Fruit fly (Drosophila melanogaster): ENCODE results near the gene Dpck.

The Dpck gene

DNA sequence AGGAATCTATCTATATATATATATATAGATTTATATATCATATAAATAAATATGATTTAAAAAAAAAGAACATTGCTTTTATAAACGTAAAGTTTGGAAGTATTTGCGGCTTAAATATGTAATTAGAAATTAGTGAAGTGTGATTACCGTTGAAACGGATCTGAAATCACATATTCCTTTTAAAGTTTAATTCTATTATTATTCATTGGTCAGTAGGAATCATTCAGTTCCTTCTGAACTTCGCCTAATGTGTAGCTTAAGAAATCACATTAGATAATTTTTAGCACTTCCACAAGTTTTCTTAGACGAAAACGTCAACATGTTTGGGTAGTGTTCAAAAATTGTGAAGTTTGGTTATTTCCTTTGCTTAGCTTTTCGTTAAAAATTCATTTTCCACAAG lies 21.5 kb upstream of the Dpck start, which contains the start of gene djl (continued):
- TF ChIP-seq Neu2 (GFP tag; optimal IDR thresholded peaks at IDR 0.05; ENCODE audit: borderline replicate concordance) (no peak), chif (GFP tag; optimal IDR thresholded peaks at IDR 0.05) (no peak), sens (GFP tag) (no peak)

DNA sequence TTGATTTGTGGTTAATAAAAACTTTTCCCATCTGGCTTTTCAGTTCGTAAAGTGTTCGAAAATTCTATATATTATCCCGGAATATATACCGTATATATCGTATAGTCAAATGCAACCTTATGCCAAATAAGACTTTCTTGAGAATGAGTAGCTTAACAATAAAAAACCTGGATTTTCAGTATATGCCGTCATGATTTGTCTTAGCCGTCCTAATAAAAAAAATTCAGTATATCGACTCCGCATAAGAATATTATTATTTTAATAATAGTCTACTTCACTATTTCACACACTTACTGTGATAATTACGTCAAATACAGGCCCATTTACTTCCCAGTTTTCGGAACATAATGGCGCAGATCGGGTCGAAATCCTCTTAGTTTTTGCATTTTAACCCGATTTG lies 20.1 kb upstream of the Dpck start, which contains the start of gene Mst84B:
Gene Mst84B, plus strand, starts transcription at position 301 of the 400 bp plus-strand sequence.
- no peak for TF ChIP-seq sqz (GFP tag; optimal IDR thresholded peaks at IDR 0.05)
- TF ChIP-seq Dbx (GFP tag; IDR thresholded peaks at IDR 0.05) = no peak
- no peak for TF ChIP-seq CG30020 (tag; optimal IDR thresholded peaks at IDR 0.05)
- no peak for TF ChIP-seq CG17361 (GFP tag; IDR thresholded peaks at IDR 0.05)
- TF ChIP-seq odd (GFP tag; optimal IDR thresholded peaks at IDR 0.05) = no peak
- no peak for TF ChIP-seq bigmax (GFP tag; optimal IDR thresholded peaks at IDR 0.05)
- TF ChIP-seq run (tag; optimal IDR thresholded peaks at IDR 0.05) = no peak
- no peak for TF ChIP-seq CG11723 (GFP tag; optimal IDR thresholded peaks at IDR 0.05)

DNA sequence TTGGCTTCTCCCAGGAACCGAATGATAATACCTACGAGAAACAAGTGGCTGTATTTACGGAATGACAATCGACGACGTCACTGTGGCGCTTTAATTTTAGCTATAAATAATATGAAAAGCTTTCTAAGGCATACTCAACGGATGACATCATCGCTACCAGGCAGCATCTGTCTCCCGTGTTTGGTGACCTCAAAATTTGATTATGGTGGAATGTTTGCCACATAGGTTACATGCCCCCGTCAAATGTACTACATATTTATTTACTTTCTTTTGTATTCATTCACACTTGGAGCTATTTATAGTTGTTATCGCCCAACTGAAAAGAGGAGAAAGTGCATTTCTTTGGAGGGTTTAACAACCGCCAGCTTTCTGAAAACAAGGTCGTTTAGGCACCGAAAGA lies 15.7 kb upstream of the Dpck start:
- TF ChIP-seq BtbVII (GFP tag; optimal IDR thresholded peaks at IDR 0.05) (peak; percentile 4), scrt (GFP tag; optimal IDR thresholded peaks at IDR 0.05) (no peak), ken (GFP tag; IDR thresholded peaks at IDR 0.05) (0 out of 3 replicates have a peak, but pooled peaks have one; percentile 32), Blimp-1 (GFP tag; optimal IDR thresholded peaks at IDR 0.05) (peak; percentile 27), fd102C (GFP tag; optimal IDR thresholded peaks at IDR 0.05) (no peak), Hr78 (GFP tag; optimal IDR thresholded peaks at IDR 0.05) (peak in 1 of 2 experiments; percentile 72), tgo (GFP tag; IDR thresholded peaks at IDR 0.05) (no peak), CG8281 (tag; optimal IDR thresholded peaks at IDR 0.05) (peak; percentile 4), kah (GFP tag; optimal IDR thresholded peaks at IDR 0.05) (peak; percentile 15), Hmr (GFP tag; optimal IDR thresholded peaks at IDR 0.05) (no peak), CG12769 (tag; optimal IDR thresholded peaks at IDR 0.05) (peak; percentile 35), shn (GFP tag; optimal IDR thresholded peaks at IDR 0.05) (no peak), vfl (GFP tag; optimal IDR thresholded peaks at IDR 0.05) (no peak), slp2 (GFP tag; optimal IDR thresholded peaks at IDR 0.05) (no peak), mld (GFP tag; IDR thresholded peaks at IDR 0.05; ENCODE audit: partially characterized antibody) (no peak), Lim3 (GFP tag; IDR thresholded peaks at IDR 0.05) (no peak), gcm2 (GFP tag; optimal IDR thresholded peaks at IDR 0.05) (no peak), sd (tag; optimal IDR thresholded peaks at IDR 0.05) (peak; percentile 89), CG43689 (GFP tag; IDR thresholded peaks at IDR 0.05) (no peak)

DNA sequence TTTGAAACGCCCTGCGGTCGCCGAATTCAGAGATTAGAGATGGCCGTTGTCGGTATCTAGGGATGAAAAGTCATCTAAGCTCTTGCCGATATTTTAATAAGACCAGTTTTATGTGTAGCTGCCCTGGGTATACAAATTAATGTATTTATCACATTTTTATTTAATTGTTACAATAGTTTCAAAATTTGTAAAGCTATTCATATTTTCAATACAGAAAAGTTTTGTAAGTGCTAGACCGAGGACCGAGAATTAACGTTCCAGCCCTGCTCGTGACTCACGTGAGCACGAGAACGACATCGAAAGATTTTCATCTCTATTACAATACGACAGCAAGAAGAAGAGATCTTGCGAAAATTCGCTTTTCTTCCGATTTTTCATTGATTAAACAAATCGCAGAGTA lies 14.9 kb upstream of the Dpck start, which contains the start of the genes CG1105 and CG1965:
Gene CG1105, minus strand, starts transcription at position 45 of the 400 bp plus-strand sequence.
Gene CG1965, plus strand, starts transcription at position 310 of the 400 bp plus-strand sequence.
- TF ChIP-seq CG16863 (GFP tag; optimal IDR thresholded peaks at IDR 0.05) = peak; percentile 88
- peak; percentile 94 for TF ChIP-seq ems (GFP tag; optimal IDR thresholded peaks at IDR 0.05)
- peak; percentile 88 for TF ChIP-seq CG2116 (GFP tag; optimal IDR thresholded peaks at IDR 0.05)
- TF ChIP-seq CG8478 (optimal IDR thresholded peaks at IDR 0.05) = no peak
- TF ChIP-seq Optix (GFP tag; IDR thresholded peaks at IDR 0.05) = peak; percentile 89
- TF ChIP-seq CG6254 (GFP tag; optimal IDR thresholded peaks at IDR 0.05) = peak; percentile 75
- TF ChIP-seq CG14965 (GFP tag; optimal IDR thresholded peaks at IDR 0.05; ENCODE audit: borderline replicate concordance) = no peak
- TF ChIP-seq CG31388 (GFP tag; optimal IDR thresholded peaks at IDR 0.05) = peak; percentile 90
- TF ChIP-seq CG4424 (GFP tag; optimal IDR thresholded peaks at IDR 0.05) = peak; percentile 95
- peak; percentile 87 for TF ChIP-seq Elba2 (GFP tag; optimal IDR thresholded peaks at IDR 0.05)
- peak; percentile 67 for TF ChIP-seq her (GFP tag; optimal IDR thresholded peaks at IDR 0.05)
- TF ChIP-seq CG6791 (GFP tag; IDR thresholded peaks at IDR 0.05; ENCODE audit: partially characterized antibody) = peak; percentile 94
- peak; percentile 92 for TF ChIP-seq ken (GFP tag; IDR thresholded peaks at IDR 0.05)
- peak; percentile 91 for TF ChIP-seq CG15269 (tag; optimal IDR thresholded peaks at IDR 0.05)
- no peak for TF ChIP-seq Sox100B (GFP tag; optimal IDR thresholded peaks at IDR 0.05)
- peak; percentile 99 for TF ChIP-seq Scr (GFP tag; IDR thresholded peaks at IDR 0.05; ENCODE audit: partially characterized antibody)
- peak; percentile 64 for TF ChIP-seq hkb (optimal IDR thresholded peaks at IDR 0.05)
- TF ChIP-seq hkb (GFP tag; IDR thresholded peaks at IDR 0.05) = peak; percentile 84
- peak; percentile 96 for TF ChIP-seq CG32532 (GFP tag; IDR thresholded peaks at IDR 0.05)

Data from whole organism, embryonic.